Fruit fly (Drosophila melanogaster) Kc167 (cell line): ENCODE data around the gene Sh.
"Not testable (repeated sequence)": the region's sequence is repeated elsewhere in the genome, so short reads cannot be mapped to it uniquely, and the experiment has no call there.

ENCODE experiments used
- Myc ChIP-seq: fragments of >200 bp; optimal IDR thresholded peaks from 2 replicates; lab custom pipeline; 2017; ENCODE audit warnings: missing external identifiers
- Sin3A ChIP-seq: fragments of >200 bp; optimal IDR thresholded peaks from 2 replicates; lab custom pipeline; 2018; ENCODE audit warnings: missing external identifiers
- h ChIP-seq: fragments of >200 bp; optimal IDR thresholded peaks from 3 replicates; lab custom pipeline; 2018; ENCODE audit warnings: missing external identifiers
- insv ChIP-seq: fragments of >200 bp; optimal IDR thresholded peaks from 3 replicates; lab custom pipeline; 2018; ENCODE audit warnings: missing external identifiers
- psq ChIP-seq: fragments of >200 bp; optimal IDR thresholded peaks from 2 replicates; lab custom pipeline; 2017; ENCODE audit warnings: missing external identifiers
- ttk ChIP-seq: sonication (Bioruptor generic); optimal IDR thresholded peaks from 2 replicates; lab custom pipeline; 2017; ENCODE audit warnings: missing external identifiers

Sh gene

dm6 chrX:17917564-17918233 is 145.3 kb downstream of the Sh start:
- TF ChIP-seq Myc (lab: Kevin White, UChicago) = no peak
- TF ChIP-seq h = no peak
- TF ChIP-seq ttk (lab: Kevin White, UChicago) = no peak
- TF ChIP-seq psq (lab: Kevin White, UChicago) = no peak
- TF ChIP-seq Sin3A (lab: Kevin White, UChicago) = no peak
- no peak for TF ChIP-seq insv (lab: Kevin White, UChicago)

- no peak for TF ChIP-seq psq (lab: Kevin White, UChicago)
- TF ChIP-seq ttk (lab: Kevin White, UChicago) = no peak
- TF ChIP-seq Sin3A (lab: Kevin White, UChicago) = no peak
- no peak for TF ChIP-seq insv (lab: Kevin White, UChicago)
- TF ChIP-seq Myc (lab: Kevin White, UChicago) = no peak
- TF ChIP-seq h = no peak
Measured at dm6 chrX:17915929-17916328, 147.1 kb downstream of the Sh start.

dm6 chrX:17914508-17914907 is 148.5 kb downstream of the Sh start:
- TF ChIP-seq Sin3A (lab: Kevin White, UChicago) = no peak
- TF ChIP-seq insv (lab: Kevin White, UChicago) = no peak
- TF ChIP-seq ttk (lab: Kevin White, UChicago) = no peak
- no peak for TF ChIP-seq h
- no peak for TF ChIP-seq psq (lab: Kevin White, UChicago)
- TF ChIP-seq Myc (lab: Kevin White, UChicago) = no peak

dm6 chrX:17912514-17912913 is 150.5 kb downstream of the Sh start:
- TF ChIP-seq Myc (lab: Kevin White, UChicago) (no peak), psq (lab: Kevin White, UChicago) (no peak), insv (lab: Kevin White, UChicago) (no peak), ttk (lab: Kevin White, UChicago) (no peak), Sin3A (lab: Kevin White, UChicago) (no peak), h (no peak)

- TF ChIP-seq ttk (lab: Kevin White, UChicago) (no peak), Sin3A (lab: Kevin White, UChicago) (no peak), psq (lab: Kevin White, UChicago) (no peak), Myc (lab: Kevin White, UChicago) (no peak), h (no peak), insv (lab: Kevin White, UChicago) (no peak)
Measured at dm6 chrX:17910941-17911703, 151.9 kb downstream of the Sh start, which contains the start of gene CG6847. Gene CG6847, plus strand, starts transcription at chrX:17911462.

- TF ChIP-seq Sin3A (lab: Kevin White, UChicago) = no peak
- no peak for TF ChIP-seq ttk (lab: Kevin White, UChicago)
- TF ChIP-seq Myc (lab: Kevin White, UChicago) = no peak
- TF ChIP-seq psq (lab: Kevin White, UChicago) = no peak
- TF ChIP-seq insv (lab: Kevin White, UChicago) = no peak
- TF ChIP-seq h = no peak
Measured at dm6 chrX:17910606-17910940, 152.5 kb downstream of the Sh start.

dm6 chrX:17907184-17908006 is 155.7 kb downstream of the Sh start, which contains the start of the genes CG7772 and Vps4:
Gene CG7772, minus strand, starts transcription at chrX:17907261.
Gene Vps4, plus strand, starts transcription at chrX:17907692.
- TF ChIP-seq psq (lab: Kevin White, UChicago) (no peak), h (no peak), Sin3A (lab: Kevin White, UChicago) (no peak), insv (lab: Kevin White, UChicago) (no peak)

dm6 chrX:17899402-17899801 is 163.6 kb downstream of the Sh start, which contains the start of gene Gss2:
Gene Gss2, plus strand, starts transcription at chrX:17899702.
- not testable (repeated sequence) for TF ChIP-seq insv, Myc, ttk (lab: Kevin White, UChicago)

- TF ChIP-seq psq (lab: Kevin White, UChicago); h; insv (lab: Kevin White, UChicago): not testable (repeated sequence)
Measured at dm6 chrX:17889247-17889646, 173.8 kb downstream of the Sh start, which contains the start of gene Gss1. Gene Gss1, plus strand, starts transcription at chrX:17889547.

- TF ChIP-seq Myc (lab: Kevin White, UChicago) = no peak
- no peak for TF ChIP-seq insv (lab: Kevin White, UChicago)
- TF ChIP-seq psq (lab: Kevin White, UChicago) = no peak
- TF ChIP-seq Sin3A (lab: Kevin White, UChicago) = no peak
- TF ChIP-seq ttk (lab: Kevin White, UChicago) = no peak
- TF ChIP-seq h = no peak
Measured at dm6 chrX:17887877-17888276, 175.2 kb downstream of the Sh start, which contains the start of gene CG6788. Gene CG6788, plus strand, starts transcription at chrX:17888177.

- TF ChIP-seq psq (lab: Kevin White, UChicago) (peak; percentile 62), ttk (lab: Kevin White, UChicago) (no peak), Sin3A (lab: Kevin White, UChicago) (peak; percentile 62)
Measured at dm6 chrX:17887208-17887627, 175.8 kb downstream of the Sh start, which contains the start of gene mnb. Gene mnb, minus strand, starts transcription at chrX:17887222.
